Fruit fly (Drosophila melanogaster) whole organism, adult: ENCODE data around the gene Creld.

Experiments
- CG11617 ChIP-seq: fragments of 200-800 bp; sonication (Bioruptor generic); optimal IDR thresholded peaks from 2 replicates; lab custom pipeline; 2017; ENCODE audit warnings: mild to moderate bottlenecking, missing biosample characterization, missing genetic modification reagents, missing genetic modification characterization
- CG12768 ChIP-seq: fragments of 200-800 bp; sonication (Bioruptor generic); optimal IDR thresholded peaks from 2 replicates; lab custom pipeline; 2017; ENCODE audit warnings: missing biosample characterization, missing genetic modification characterization, mild to moderate bottlenecking, moderate library complexity, missing genetic modification reagents
- CG14711 ChIP-seq: fragments of 200-800 bp; sonication (Bioruptor generic); optimal IDR thresholded peaks from 2 replicates; lab custom pipeline; 2018; ENCODE audit warnings: missing biosample characterization, mild to moderate bottlenecking, missing genetic modification characterization, moderate library complexity
- CG1620 ChIP-seq: fragments of 200-800 bp; sonication (Bioruptor generic); optimal IDR thresholded peaks from 2 replicates; lab custom pipeline; 2016; ENCODE audit warnings: missing biosample characterization, missing genetic modification characterization
- CG33017 ChIP-seq: fragments of 200-800 bp; sonication (Bioruptor generic); optimal IDR thresholded peaks from 2 replicates; lab custom pipeline; 2018; ENCODE audit warnings: missing biosample characterization, mild to moderate bottlenecking, missing genetic modification characterization, moderate library complexity
- CG5204 ChIP-seq: fragments of 200-800 bp; sonication (Bioruptor generic); optimal IDR thresholded peaks from 2 replicates; lab custom pipeline; 2016; ENCODE audit warnings: missing biosample characterization, missing genetic modification characterization
- CG7045 ChIP-seq: fragments of 200-800 bp; sonication (Bioruptor generic); optimal IDR thresholded peaks from 2 replicates; lab custom pipeline; 2017; ENCODE audit warnings: missing biosample characterization, mild to moderate bottlenecking, missing genetic modification characterization
- CG7101 ChIP-seq: fragments of 200-800 bp; sonication (Bioruptor generic); optimal IDR thresholded peaks from 2 replicates; lab custom pipeline; 2018; ENCODE audit warnings: missing biosample characterization, mild to moderate bottlenecking, missing genetic modification characterization, moderate library complexity
- Clk ChIP-seq: fragments of 200-800 bp; sonication (Bioruptor generic); optimal IDR thresholded peaks from 2 replicates; lab custom pipeline; 2017; ENCODE audit warnings: missing biosample characterization, missing genetic modification characterization
- Crg-1 ChIP-seq: fragments of 200-800 bp; sonication (Bioruptor generic); optimal IDR thresholded peaks from 2 replicates; lab custom pipeline; 2016; ENCODE audit warnings: missing biosample characterization, missing genetic modification characterization
- Hr96 ChIP-seq: fragments of 200-800 bp; sonication (Bioruptor generic); optimal IDR thresholded peaks from 2 replicates; lab custom pipeline; 2016; ENCODE audit warnings: missing biosample characterization, missing genetic modification characterization
- Mnt ChIP-seq: fragments of 200-800 bp; sonication (Bioruptor generic); optimal IDR thresholded peaks from 2 replicates; lab custom pipeline; 2016; ENCODE audit warnings: missing biosample characterization, mild to moderate bottlenecking, missing genetic modification characterization
- bab1 ChIP-seq: fragments of 200-800 bp; sonication (Bioruptor generic); optimal IDR thresholded peaks from 3 replicates; lab custom pipeline; 2019; ENCODE audit warnings: missing biosample characterization, mild to moderate bottlenecking, missing genetic modification characterization, moderate library complexity
- cic ChIP-seq: fragments of 200-800 bp; sonication (Bioruptor generic); optimal IDR thresholded peaks from 2 replicates; lab custom pipeline; 2017; ENCODE audit warnings: missing biosample characterization, mild to moderate bottlenecking, missing genetic modification characterization, moderate library complexity
- cnc ChIP-seq, 2 experiments: fragments of >200 bp; optimal IDR thresholded peaks; 2 replicates each; lab custom pipeline; 2017
- kay ChIP-seq: fragments of 200-800 bp; sonication (Bioruptor generic); peaks from one replicate; lab custom pipeline; 2016; ENCODE audit warnings: missing biosample characterization, missing genetic modification characterization, borderline replicate concordance
- ovo ChIP-seq: fragments of 200-800 bp; sonication (Bioruptor generic); optimal IDR thresholded peaks from 2 replicates; lab custom pipeline; 2016; ENCODE audit warnings: missing biosample characterization, missing genetic modification characterization
- pad ChIP-seq: fragments of 200-800 bp; sonication (Bioruptor generic); optimal IDR thresholded peaks from 3 replicates; lab custom pipeline; 2017; ENCODE audit warnings: missing biosample characterization, missing genetic modification characterization, mild to moderate bottlenecking, moderate library complexity, missing genetic modification reagents
- tj ChIP-seq: fragments of 200-800 bp; sonication (Bioruptor generic); optimal IDR thresholded peaks from 3 replicates; lab custom pipeline; 2017; ENCODE audit warnings: missing biosample characterization, mild to moderate bottlenecking, missing genetic modification characterization, moderate library complexity
- toe ChIP-seq: fragments of 200-800 bp; sonication (Bioruptor generic); optimal IDR thresholded peaks from 2 replicates; lab custom pipeline; 2016; ENCODE audit warnings: missing biosample characterization, missing genetic modification characterization

Creld gene

dm6 chr2L:102161-102761 lies at the start of gene Creld:
Gene Creld, plus strand, starts transcription at chr2L:102380.
- TF ChIP-seq CG5204 (GFP tag; lab: Kevin White, UChicago) (no peak), CG33017 (tag; lab: Kevin White, UChicago) (no peak), cic (GFP tag; lab: Kevin White, UChicago) (peak; percentile 10), Hr96 (GFP tag; lab: Kevin White, UChicago) (no peak), CG7101 (tag; lab: Kevin White, UChicago) (no peak), cnc (optimal IDR thresholded peaks at IDR 0.05; lab: Kevin White, UChicago) (no peak), Mnt (peak; percentile 7), pad (peak; percentile 18), CG14711 (tag; lab: Kevin White, UChicago) (no peak), CG11617 (GFP tag; lab: Kevin White, UChicago) (peak; percentile 23), kay (GFP tag; lab: Kevin White, UChicago) (no peak), CG1620 (GFP tag; lab: Kevin White, UChicago) (no peak), toe (no peak), CG12768 (GFP tag; lab: Kevin White, UChicago) (no peak), Clk (GFP tag; lab: Kevin White, UChicago) (no peak), bab1 (GFP tag; lab: Kevin White, UChicago) (peak; percentile 74), Crg-1 (GFP tag; lab: Kevin White, UChicago) (no peak), ovo (GFP tag; lab: Kevin White, UChicago) (no peak)

- TF ChIP-seq ovo (GFP tag; lab: Kevin White, UChicago) (no peak), cic (GFP tag; lab: Kevin White, UChicago) (no peak), CG33017 (tag; lab: Kevin White, UChicago) (no peak), Mnt (no peak), Clk (GFP tag; lab: Kevin White, UChicago) (no peak), Crg-1 (GFP tag; lab: Kevin White, UChicago) (no peak), bab1 (GFP tag; lab: Kevin White, UChicago) (no peak)
These were observed 49.1 kb upstream of the Creld start for dm6 chr2L:53108-53507.

- TF ChIP-seq Mnt (no peak), Clk (GFP tag; lab: Kevin White, UChicago) (no peak), kay (GFP tag; lab: Kevin White, UChicago) (no peak), cnc (optimal IDR thresholded peaks at IDR 0.05; lab: Kevin White, UChicago) (no peak), CG7045 (GFP tag; lab: Kevin White, UChicago) (no peak), CG33017 (tag; lab: Kevin White, UChicago) (no peak), tj (no peak), Hr96 (GFP tag; lab: Kevin White, UChicago) (no peak)
These were observed 45.3 kb upstream of the Creld start for dm6 chr2L:56865-57264.

dm6 chr2L:59058-59603 lies 43.0 kb upstream of the Creld start:
- TF ChIP-seq Crg-1 (GFP tag; lab: Kevin White, UChicago): no peak
- TF ChIP-seq CG1620 (GFP tag; lab: Kevin White, UChicago): no peak
- no peak for TF ChIP-seq cic (GFP tag; lab: Kevin White, UChicago)
- TF ChIP-seq CG12768 (GFP tag; lab: Kevin White, UChicago): no peak
- TF ChIP-seq pad: no peak
- no peak for TF ChIP-seq CG14711 (tag; lab: Kevin White, UChicago)

dm6 chr2L:65354-65949 lies 36.7 kb upstream of the Creld start, which contains the start of gene Cda5:
Gene Cda5, minus strand, starts transcription at chr2L:65404.
- no peak for TF ChIP-seq CG1620 (GFP tag; lab: Kevin White, UChicago)
- no peak for TF ChIP-seq pad
- TF ChIP-seq CG12768 (GFP tag; lab: Kevin White, UChicago): no peak
- no peak for TF ChIP-seq cnc (optimal IDR thresholded peaks at IDR 0.05; lab: Kevin White, UChicago)
- TF ChIP-seq bab1 (GFP tag; lab: Kevin White, UChicago): no peak
- TF ChIP-seq Hr96 (GFP tag; lab: Kevin White, UChicago): no peak
- TF ChIP-seq cic (GFP tag; lab: Kevin White, UChicago): no peak
- TF ChIP-seq kay (GFP tag; lab: Kevin White, UChicago): no peak
- TF ChIP-seq Clk (GFP tag; lab: Kevin White, UChicago): no peak
- no peak for TF ChIP-seq Crg-1 (GFP tag; lab: Kevin White, UChicago)
- TF ChIP-seq CG11617 (GFP tag; lab: Kevin White, UChicago): no peak
- TF ChIP-seq CG5204 (GFP tag; lab: Kevin White, UChicago): no peak
